Worm (Caenorhabditis elegans): ENCODE measurements around the gene F34D10.9.

Gene F34D10.9

DNA sequence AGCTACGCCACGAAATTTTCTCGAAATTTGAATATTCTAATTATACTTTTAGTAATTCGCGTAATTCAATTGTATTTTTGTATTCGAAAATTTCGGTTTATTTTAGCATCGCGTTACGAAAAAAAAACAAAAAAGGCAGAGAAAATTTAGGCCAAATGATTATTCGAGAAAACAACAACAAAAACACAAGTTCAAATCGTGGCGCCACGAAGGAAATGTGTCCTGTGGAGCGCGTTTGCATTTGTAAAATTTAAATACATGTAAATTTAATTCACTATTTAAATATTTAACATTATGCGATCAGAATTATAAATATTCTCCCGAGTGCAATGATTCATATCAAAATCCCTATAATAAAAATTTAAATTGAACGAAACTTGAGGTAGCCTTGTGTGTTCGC lies 5.7 kb downstream of the F34D10.9 start:
- TF ChIP-seq hlh-6 (tag; optimal IDR thresholded peaks at IDR 0.05) = no peak
- no peak for TF ChIP-seq hlh-30 (tag; optimal IDR thresholded peaks at IDR 0.05; ENCODE audit: insufficient read depth)
- no peak for TF ChIP-seq dmd-4 (tag; optimal IDR thresholded peaks at IDR 0.05; ENCODE audit: borderline replicate concordance)
- no peak for TF ChIP-seq F13H6.1 (tag; optimal IDR thresholded peaks at IDR 0.05)
- no peak for TF ChIP-seq lim-6 (tag; optimal IDR thresholded peaks at IDR 0.05)
- no peak for TF ChIP-seq syd-9 (tag; optimal IDR thresholded peaks at IDR 0.05)
- no peak for TF ChIP-seq madf-2 (tag; optimal IDR thresholded peaks at IDR 0.05)
- no peak for TF ChIP-seq sdc-2 (tag; optimal IDR thresholded peaks at IDR 0.05)
- TF ChIP-seq ceh-14 (tag; optimal IDR thresholded peaks at IDR 0.05) = no peak
- no peak for TF ChIP-seq K09A11.1 (tag; optimal IDR thresholded peaks at IDR 0.05; ENCODE audit: insufficient read depth)
- no peak for TF ChIP-seq ahr-1 (tag; optimal IDR thresholded peaks at IDR 0.05)
- TF ChIP-seq C08G9.2 (tag; optimal IDR thresholded peaks at IDR 0.05) = no peak
- no peak for TF ChIP-seq ceh-22 (tag; optimal IDR thresholded peaks at IDR 0.05)
- TF ChIP-seq ceh-48 (tag; optimal IDR thresholded peaks at IDR 0.05) = no peak
- TF ChIP-seq nfya-1 (tag; optimal IDR thresholded peaks at IDR 0.05) = no peak

- TF ChIP-seq sox-2 (GFP tag; IDR thresholded peaks at IDR 0.05) (no peak), sox-4 (tag; optimal IDR thresholded peaks at IDR 0.05) (no peak), unc-42 (tag; optimal IDR thresholded peaks at IDR 0.05) (peak; percentile 95), hlh-6 (tag; optimal IDR thresholded peaks at IDR 0.05) (no peak), nhr-11 (tag; optimal IDR thresholded peaks at IDR 0.05) (no peak), ceh-24 (tag; optimal IDR thresholded peaks at IDR 0.05) (no peak), fax-1 (tag; optimal IDR thresholded peaks at IDR 0.05) (no peak), ceh-48 (tag; optimal IDR thresholded peaks at IDR 0.05) (no peak)
Measured at ce11 chrIII:3719564-3719963, 9.9 kb downstream of the F34D10.9 start, which contains the start of gene C14B1.8. Gene C14B1.8 (minus strand): TSS chrIII:3719680.

- TF ChIP-seq pqm-1 (tag; optimal IDR thresholded peaks at IDR 0.05) (no peak), tbx-2 (tag; optimal IDR thresholded peaks at IDR 0.05) (peak; percentile 16)
Measured at ce11 chrIII:3716073-3716659, 13.3 kb downstream of the F34D10.9 start.

- no peak for TF ChIP-seq ceh-45 (GFP tag; IDR thresholded peaks at IDR 0.05)
- no peak for TF ChIP-seq pag-3 (tag; optimal IDR thresholded peaks at IDR 0.05; ENCODE audit: borderline replicate concordance)
- TF ChIP-seq ceh-24 (tag; optimal IDR thresholded peaks at IDR 0.05) = no peak
- TF ChIP-seq ceh-2 (tag; optimal IDR thresholded peaks at IDR 0.05) = no peak
- no peak for TF ChIP-seq lim-6 (tag; optimal IDR thresholded peaks at IDR 0.05)
- TF ChIP-seq T23F11.4 (GFP tag; optimal IDR thresholded peaks at IDR 0.05) = no peak
- TF ChIP-seq npax-4 (tag; optimal IDR thresholded peaks at IDR 0.05) = no peak
- no peak for TF ChIP-seq hlh-30 (tag; optimal IDR thresholded peaks at IDR 0.05; ENCODE audit: insufficient read depth)
- no peak for TF ChIP-seq madf-2 (tag; optimal IDR thresholded peaks at IDR 0.05)
- no peak for TF ChIP-seq ztf-16 (tag; optimal IDR thresholded peaks at IDR 0.05)
- TF ChIP-seq lin-11 (tag; optimal IDR thresholded peaks at IDR 0.05) = no peak
- TF ChIP-seq fkh-6 (tag; optimal IDR thresholded peaks at IDR 0.05) = no peak
- no peak for TF ChIP-seq dmd-4 (tag; optimal IDR thresholded peaks at IDR 0.05; ENCODE audit: borderline replicate concordance)
- no peak for TF ChIP-seq pha-4 (tag; optimal IDR thresholded peaks at IDR 0.05)
- no peak for TF ChIP-seq pqm-1 (tag; optimal IDR thresholded peaks at IDR 0.05)
- no peak for TF ChIP-seq Y22D7AL.16 (tag; optimal IDR thresholded peaks at IDR 0.05)
- no peak for TF ChIP-seq odd-2 (tag; optimal IDR thresholded peaks at IDR 0.05)
Measured at ce11 chrIII:3713163-3713562, 16.3 kb downstream of the F34D10.9 start, which contains the start of gene nrde-1. Gene nrde-1 (plus strand): TSS chrIII:3713463.

ce11 chrIII:3709030-3709429 lies 20.4 kb downstream of the F34D10.9 start, which contains the start of gene alkb-8:
Gene alkb-8 (plus strand): TSS chrIII:3709330.
- no peak for TF ChIP-seq ceh-19 (GFP tag; optimal IDR thresholded peaks at IDR 0.05)
- no peak for TF ChIP-seq ceh-45 (GFP tag; IDR thresholded peaks at IDR 0.05)
- no peak for TF ChIP-seq pha-2 (tag; optimal IDR thresholded peaks at IDR 0.05)
- no peak for TF ChIP-seq Y22D7AL.16 (tag; optimal IDR thresholded peaks at IDR 0.05)
- no peak for TF ChIP-seq fkh-10 (GFP tag; optimal IDR thresholded peaks at IDR 0.05)

Measured in whole organism, late embryonic.